Worm (Caenorhabditis elegans) whole organism, L4 larva: ENCODE results near the gene wip-1.

Experiments used
- fkh-10 ChIP-seq: fragments of 150-350 bp; optimal IDR thresholded peaks from 2 replicates; lab custom pipeline; 2014; ENCODE audit warnings: missing biosample characterization, missing genetic modification reagents, missing genetic modification characterization
- nhr-28 ChIP-seq: fragments of 150-350 bp; optimal IDR thresholded peaks from 2 replicates; lab custom pipeline; 2014; ENCODE audit warnings: missing biosample characterization, missing genetic modification characterization

DNA sequence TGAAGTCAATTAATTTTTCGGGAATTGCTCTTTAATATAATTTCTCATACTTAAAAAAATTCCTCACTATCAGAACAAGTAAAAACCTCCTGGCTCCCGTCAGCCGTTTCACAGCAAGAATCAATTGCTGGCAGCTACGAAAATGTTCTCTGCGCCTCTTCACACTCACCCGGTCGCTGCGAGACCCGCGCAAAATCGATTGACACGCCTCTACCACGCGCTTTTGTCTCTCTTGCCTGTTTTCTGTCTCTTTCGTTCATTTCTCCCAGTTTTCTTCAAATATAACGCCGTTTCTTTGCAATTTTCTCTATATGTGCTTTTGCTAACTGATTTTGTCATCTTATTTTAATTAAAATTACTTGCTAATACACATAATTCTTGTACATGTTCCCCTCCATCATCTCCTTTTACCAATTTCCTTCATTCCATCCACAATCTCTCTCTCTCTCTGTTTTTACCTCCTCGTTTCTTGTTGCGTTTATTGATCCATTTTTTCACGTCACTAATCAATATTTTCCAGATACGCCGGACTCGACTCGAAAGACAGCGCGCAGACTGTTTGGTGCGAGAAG lies 6.0 kb downstream of the wip-1 start, which contains the start of gene pcf-11:
- TF ChIP-seq fkh-10 (no peak), nhr-28 (tag; lab: Kevin White, UChicago) (peak; percentile 50)
